Worm (Caenorhabditis elegans) whole organism, L4/young adult: ENCODE data around the gene R08B4.3.

Experiments
- dao-5 ChIP-seq: sonication (generic microtip); optimal IDR thresholded peaks from 2 replicates; lab custom pipeline; 2016; ENCODE audit warnings: missing genotype, missing genetic modification characterization, moderate library complexity, missing compliant biosample characterization
- him-1 ChIP-seq: sonication (generic microtip); optimal IDR thresholded peaks from 2 replicates; lab custom pipeline; 2016; ENCODE audit warnings: missing genotype, missing genetic modification reagents, missing genetic modification characterization, missing compliant biosample characterization

DNA sequence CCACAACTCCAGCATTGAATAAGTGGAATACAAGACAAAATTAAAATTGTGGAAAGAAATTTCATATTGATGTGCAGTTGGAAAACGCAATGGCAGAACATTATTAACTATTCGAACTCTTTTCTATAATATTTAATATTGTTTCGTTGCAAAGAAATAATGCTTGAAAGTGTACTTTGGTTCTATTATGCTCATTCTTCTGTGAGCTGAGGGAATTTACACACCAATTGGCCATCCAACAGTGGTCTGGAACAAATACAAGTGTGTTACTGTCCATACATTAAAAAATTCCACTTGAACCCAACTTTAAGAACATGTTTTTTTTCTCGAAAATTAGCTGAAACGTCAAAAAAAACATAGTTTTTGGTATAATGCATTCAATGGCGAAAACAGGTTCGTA lies 41.1 kb downstream of the R08B4.3 start, which contains the start of gene W04G3.13:
- no peak for TF ChIP-seq dao-5 (tag; lab: Kevin White, UChicago)
- no peak for TF ChIP-seq him-1 (tag; lab: Kevin White, UChicago)
